Fruit fly (Drosophila melanogaster): ENCODE results near the gene CG10996.

Gene CG10996

dm6 chrX:13815526-13816173 lies 18.2 kb upstream of the CG10996 start (continued):
- TF ChIP-seq CG10631 (GFP tag; optimal IDR thresholded peaks at IDR 0.05) (peak; percentile 68), CG11902 (GFP tag; optimal IDR thresholded peaks at IDR 0.05) (peak; percentile 45), pdm3 (GFP tag; optimal IDR thresholded peaks at IDR 0.05) (peak; percentile 82), CG6808 (GFP tag; optimal IDR thresholded peaks at IDR 0.05) (peak; percentile 77), svp (GFP tag) (peak; percentile 77), salr (GFP tag; optimal IDR thresholded peaks at IDR 0.05) (peak; percentile 31 to 80), CG6854 (GFP tag; optimal IDR thresholded peaks at IDR 0.05) (no peak), Sox15 (GFP tag; optimal IDR thresholded peaks at IDR 0.05) (peak; percentile 51), Hr38 (GFP tag; optimal IDR thresholded peaks at IDR 0.05) (no peak), CG10669 (GFP tag; optimal IDR thresholded peaks at IDR 0.05) (peak; percentile 75), CG16779 (tag; optimal IDR thresholded peaks at IDR 0.05) (peak; percentile 63), OdsH (GFP tag; optimal IDR thresholded peaks at IDR 0.05) (peak; percentile 76), Blimp-1 (GFP tag; optimal IDR thresholded peaks at IDR 0.05) (no peak), CG4318 (GFP tag; optimal IDR thresholded peaks at IDR 0.05) (peak; percentile 74), CG34406 (GFP tag; optimal IDR thresholded peaks at IDR 0.05) (peak; percentile 58), CG9139 (GFP tag; optimal IDR thresholded peaks at IDR 0.05) (peak; percentile 48), cyc (GFP tag; optimal IDR thresholded peaks at IDR 0.05) (peak; percentile 64), achi (GFP tag; optimal IDR thresholded peaks at IDR 0.05) (peak; percentile 70), CG3919 (GFP tag; optimal IDR thresholded peaks at IDR 0.05) (peak; percentile 72), esn (GFP tag; optimal IDR thresholded peaks at IDR 0.05) (peak; percentile 63), CG7368 (GFP tag; optimal IDR thresholded peaks at IDR 0.05) (peak; percentile 15), CG1621 (tag; optimal IDR thresholded peaks at IDR 0.05) (peak; percentile 55), net (GFP tag; optimal IDR thresholded peaks at IDR 0.05) (peak; percentile 78), Eip75B (GFP tag; optimal IDR thresholded peaks at IDR 0.05) (peak; percentile 81)

- TF ChIP-seq esn (GFP tag; optimal IDR thresholded peaks at IDR 0.05) (no peak), CG15336 (GFP tag; IDR thresholded peaks at IDR 0.05) (no peak), CG11294 (GFP tag; IDR thresholded peaks at IDR 0.05) (no peak), CG11902 (GFP tag; optimal IDR thresholded peaks at IDR 0.05) (no peak), Hr39 (GFP tag; optimal IDR thresholded peaks at IDR 0.05) (no peak), CG3032 (tag; optimal IDR thresholded peaks at IDR 0.05) (no peak), topi (GFP tag; optimal IDR thresholded peaks at IDR 0.05) (no peak), CG32006 (GFP tag; optimal IDR thresholded peaks at IDR 0.05) (no peak), CG6276 (GFP tag; optimal IDR thresholded peaks at IDR 0.05) (no peak), CG9139 (GFP tag; optimal IDR thresholded peaks at IDR 0.05) (no peak), OdsH (GFP tag; optimal IDR thresholded peaks at IDR 0.05) (no peak), CG7368 (GFP tag; optimal IDR thresholded peaks at IDR 0.05) (no peak), ss (GFP tag; optimal IDR thresholded peaks at IDR 0.05) (no peak), eg (GFP tag; IDR thresholded peaks at IDR 0.05) (no peak), Eip93F (GFP tag; optimal IDR thresholded peaks at IDR 0.05) (no peak), Sox14 (GFP tag; optimal IDR thresholded peaks at IDR 0.05) (no peak), CG3919 (GFP tag; optimal IDR thresholded peaks at IDR 0.05) (no peak), vri (GFP tag; optimal IDR thresholded peaks at IDR 0.05) (no peak), Hr38 (GFP tag; optimal IDR thresholded peaks at IDR 0.05) (no peak)
Observed at dm6 chrX:13814058-13814457, 16.6 kb upstream of the CG10996 start.

dm6 chrX:13811480-13811879 lies 14.0 kb upstream of the CG10996 start, which contains the start of gene CG11095:
CG11095 (plus strand) TSS chrX:13811684.
- TF ChIP-seq CG9139 (GFP tag; optimal IDR thresholded peaks at IDR 0.05) (peak; percentile 44), eg (GFP tag; IDR thresholded peaks at IDR 0.05) (peak; percentile 53; the same call in 1 of the 3 replicates), CG1621 (tag; optimal IDR thresholded peaks at IDR 0.05) (peak; percentile 44), achi (GFP tag; optimal IDR thresholded peaks at IDR 0.05) (peak; percentile 43), CG3919 (GFP tag; optimal IDR thresholded peaks at IDR 0.05) (no peak), CG8319 (GFP tag; optimal IDR thresholded peaks at IDR 0.05) (no peak), CG11294 (GFP tag; IDR thresholded peaks at IDR 0.05) (no peak), svp (GFP tag) (no peak), spab (GFP tag; optimal IDR thresholded peaks at IDR 0.05) (no peak), CG6808 (GFP tag; optimal IDR thresholded peaks at IDR 0.05) (no peak), CG8119 (GFP tag; IDR thresholded peaks at IDR 0.05) (peak; percentile 23; the same call in 1 of the 3 replicates), CG6854 (GFP tag; optimal IDR thresholded peaks at IDR 0.05) (peak; percentile 10), CG6276 (GFP tag; optimal IDR thresholded peaks at IDR 0.05) (peak; percentile 68)
